Fruit fly (Drosophila melanogaster): ENCODE measurements around the gene SNF4Agamma.
A peak's percentile ranks its signal among the peaks of the same experiment; 100 is the strongest.

Gene SNF4Agamma

DNA sequence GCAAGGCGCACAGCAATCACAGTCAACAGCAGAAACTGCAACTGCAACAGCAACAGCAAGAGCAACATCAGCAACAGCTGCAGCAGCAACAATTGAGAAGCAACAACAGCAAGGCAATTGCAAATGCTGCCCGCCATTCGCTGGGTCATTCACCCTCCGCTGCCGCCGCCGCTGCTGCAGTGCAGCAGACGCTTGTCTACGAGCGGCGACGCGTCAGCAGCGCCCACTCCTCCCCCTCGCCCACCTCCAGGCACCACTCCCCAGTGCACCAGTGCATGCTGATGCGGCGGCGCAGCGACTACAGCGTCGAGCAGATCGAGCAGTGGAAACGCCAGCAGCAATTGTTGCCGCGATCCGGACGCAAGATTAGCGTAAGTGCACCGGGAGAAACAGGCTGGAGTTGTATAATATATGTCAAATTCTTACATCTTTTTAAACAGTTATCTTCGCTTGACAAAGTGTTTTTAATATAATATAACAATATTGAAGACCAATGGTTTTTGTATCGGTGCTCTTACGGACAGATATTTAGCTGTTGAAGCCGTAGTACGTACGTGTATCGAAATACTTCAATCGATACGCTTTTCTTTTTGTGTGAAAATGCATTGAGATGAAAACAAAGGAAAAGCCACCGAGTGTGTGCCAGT lies 65.3 kb downstream of the SNF4Agamma start (continued):
- no peak for TF ChIP-seq gfzf (GFP tag; optimal IDR thresholded peaks at IDR 0.05)
- no peak for TF ChIP-seq CG31388 (GFP tag; optimal IDR thresholded peaks at IDR 0.05)
- TF ChIP-seq CG18599 (GFP tag; optimal IDR thresholded peaks at IDR 0.05), result peak; percentile 11
- no peak for TF ChIP-seq ara (GFP tag; IDR thresholded peaks at IDR 0.05)
- no peak for TF ChIP-seq NC2α (GFP tag; optimal IDR thresholded peaks at IDR 0.05)
- no peak for TF ChIP-seq br (optimal IDR thresholded peaks at IDR 0.05)
- TF ChIP-seq Drgx (GFP tag; IDR thresholded peaks at IDR 0.05), result peak; percentile 90
- no peak for TF ChIP-seq CG13123 (GFP tag; optimal IDR thresholded peaks at IDR 0.05)
- TF ChIP-seq scrt (GFP tag; optimal IDR thresholded peaks at IDR 0.05), result no peak
- no peak for TF ChIP-seq Doc3 (GFP tag; IDR thresholded peaks at IDR 0.05; ENCODE audit: partially characterized antibody)
- TF ChIP-seq CG3407 (GFP tag; optimal IDR thresholded peaks at IDR 0.05), result peak; percentile 3
- peak in 1 of 2 experiments; percentile 41 for TF ChIP-seq Pdp1 (GFP tag; optimal IDR thresholded peaks at IDR 0.05)
- no peak; the same call in 2 of the 3 replicates for TF ChIP-seq z (GFP tag; IDR thresholded peaks at IDR 0.05)
- TF ChIP-seq kay (GFP tag; optimal IDR thresholded peaks at IDR 0.05), result no peak
- no peak for TF ChIP-seq CG9876 (GFP tag; optimal IDR thresholded peaks at IDR 0.05)
- TF ChIP-seq Hr39 (optimal IDR thresholded peaks at IDR 0.05), result no peak
- no peak for TF ChIP-seq al (GFP tag; IDR thresholded peaks at IDR 0.05)
- no peak for TF ChIP-seq dati (GFP tag; IDR thresholded peaks at IDR 0.05)
- TF ChIP-seq mirr (GFP tag; optimal IDR thresholded peaks at IDR 0.05), result no peak
- TF ChIP-seq CG15269 (tag; optimal IDR thresholded peaks at IDR 0.05), result no peak
- no peak for TF ChIP-seq ab (GFP tag; optimal IDR thresholded peaks at IDR 0.05)
- TF ChIP-seq CG4707 (GFP tag; optimal IDR thresholded peaks at IDR 0.05), result peak; percentile 19
- no peak for TF ChIP-seq maf-S (GFP tag; optimal IDR thresholded peaks at IDR 0.05)
- peak; percentile 54 for TF ChIP-seq dmrt99B (tag; optimal IDR thresholded peaks at IDR 0.05)
- no peak for TF ChIP-seq CHES-1-like (GFP tag; optimal IDR thresholded peaks at IDR 0.05)
- TF ChIP-seq CG7271 (tag; optimal IDR thresholded peaks at IDR 0.05), result no peak
- TF ChIP-seq onecut (GFP tag; IDR thresholded peaks at IDR 0.05), result peak; percentile 28; the same call in 1 of the 2 replicates
- no peak for TF ChIP-seq rib (GFP tag; IDR thresholded peaks at IDR 0.05)
- TF ChIP-seq CG4328 (GFP tag; optimal IDR thresholded peaks at IDR 0.05), result no peak
- no peak for TF ChIP-seq CG15696 (tag; optimal IDR thresholded peaks at IDR 0.05)
- no peak for TF ChIP-seq sd (tag; optimal IDR thresholded peaks at IDR 0.05)
- TF ChIP-seq ash1 (GFP tag; optimal IDR thresholded peaks at IDR 0.05), result no peak
- no peak for TF ChIP-seq CG15073 (GFP tag; optimal IDR thresholded peaks at IDR 0.05)
- TF ChIP-seq sob (GFP tag; IDR thresholded peaks at IDR 0.05), result no peak
- TF ChIP-seq CG17912 (GFP tag; optimal IDR thresholded peaks at IDR 0.05), result no peak
- peak; percentile 29 for TF ChIP-seq CG15601 (tag; optimal IDR thresholded peaks at IDR 0.05)
- peak; percentile 11 for TF ChIP-seq CG10431 (GFP tag; optimal IDR thresholded peaks at IDR 0.05)
- TF ChIP-seq YL-1 (GFP tag; optimal IDR thresholded peaks at IDR 0.05), result no peak
- no peak for TF ChIP-seq klu (GFP tag; IDR thresholded peaks at IDR 0.05)
- no peak for TF ChIP-seq ERR (GFP tag; optimal IDR thresholded peaks at IDR 0.05)
- peak; percentile 42 for TF ChIP-seq CG7839 (tag; optimal IDR thresholded peaks at IDR 0.05)
- TF ChIP-seq CG12744 (GFP tag; optimal IDR thresholded peaks at IDR 0.05), result no peak
- TF ChIP-seq Tbp (GFP tag; optimal IDR thresholded peaks at IDR 0.05), result no peak
- peak in 1 of 2 experiments; percentile 40 for TF ChIP-seq Eip74EF (GFP tag; optimal IDR thresholded peaks at IDR 0.05)
- no peak for TF ChIP-seq Oaz (GFP tag; IDR thresholded peaks at IDR 0.05)
- TF ChIP-seq Dll (GFP tag; IDR thresholded peaks at IDR 0.05; ENCODE audit: partially characterized antibody), result no peak
- peak; percentile 39 for TF ChIP-seq fd96Cb (tag; optimal IDR thresholded peaks at IDR 0.05)
- no peak for TF ChIP-seq emc (GFP tag; optimal IDR thresholded peaks at IDR 0.05)
- TF ChIP-seq Adf1 (GFP tag; IDR thresholded peaks at IDR 0.05), result peak; percentile 45
- no peak for TF ChIP-seq CG11398 (GFP tag; optimal IDR thresholded peaks at IDR 0.05)
- peak; percentile 19; the same call in 1 of the 2 replicates for TF ChIP-seq sens-2 (GFP tag; IDR thresholded peaks at IDR 0.05)
